Worm (Caenorhabditis elegans): ENCODE results near the gene F59E11.5.

DNA sequence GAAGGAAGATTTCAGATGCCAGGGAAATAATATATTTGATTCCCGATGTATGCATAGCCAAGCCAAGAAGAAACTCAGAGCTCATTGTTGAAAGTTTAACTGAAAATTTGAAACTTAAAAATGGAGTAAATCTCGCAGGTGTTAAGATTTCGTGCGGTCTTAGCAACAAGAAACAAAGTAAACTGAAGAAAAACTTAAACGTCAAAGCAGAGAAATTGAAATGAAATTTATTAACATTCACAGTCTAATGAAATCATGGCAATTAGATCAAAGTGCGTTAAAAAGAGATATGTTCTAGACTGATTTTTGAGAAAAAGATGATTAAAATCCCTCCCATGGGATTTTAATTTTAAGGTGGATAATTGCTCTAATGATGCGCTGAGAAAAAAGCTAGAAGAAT is 14.1 kb upstream of the F59E11.5 start, which contains the start of gene str-84:
- TF ChIP-seq pha-4 (tag; optimal IDR thresholded peaks at IDR 0.05) (no peak), snpc-4 (tag; optimal IDR thresholded peaks at IDR 0.05) (no peak), unc-62 (GFP tag; optimal IDR thresholded peaks at IDR 0.05) (no peak), tbx-8 (GFP tag; optimal IDR thresholded peaks at IDR 0.05) (no peak), ztf-11 (tag; optimal IDR thresholded peaks at IDR 0.05) (no peak), lin-32 (GFP tag; optimal IDR thresholded peaks at IDR 0.05) (no peak), unc-39 (tag; optimal IDR thresholded peaks at IDR 0.05) (no peak), zip-8 (tag; optimal IDR thresholded peaks at IDR 0.05) (no peak), nhr-237 (tag; optimal IDR thresholded peaks at IDR 0.05) (no peak)

Measured in whole organism, mixed stage, embryonic.